Worm (Caenorhabditis elegans): ENCODE results near the gene C01G12.7.

- TF ChIP-seq ama-1 (optimal IDR thresholded peaks at IDR 0.05): no peak
- TF ChIP-seq hmbx-1 (tag; optimal IDR thresholded peaks at IDR 0.05): no peak
- TF ChIP-seq flt-1 (GFP tag; IDR thresholded peaks at IDR 0.05): no peak
- TF ChIP-seq pes-1 (GFP tag; IDR thresholded peaks at IDR 0.05): no peak
- no peak for TF ChIP-seq ceh-36 (tag; optimal IDR thresholded peaks at IDR 0.05)
- no peak for TF ChIP-seq scrt-1 (GFP tag; IDR thresholded peaks at IDR 0.05)
- no peak for TF ChIP-seq tra-4 (tag; optimal IDR thresholded peaks at IDR 0.05)
- no peak for TF ChIP-seq hmg-4 (GFP tag; optimal IDR thresholded peaks at IDR 0.05)
Measured at ce11 chrII:14598367-14598766, 6.7 kb upstream of the C01G12.7 start.

Data from whole organism, early embryonic.